Fruit fly (Drosophila melanogaster) whole organism, embryonic: ENCODE measurements around the gene SPR.

ENCODE experiments used
- Abd-B ChIP-seq: fragments of 200-800 bp; sonication (Bioruptor generic); optimal IDR thresholded peaks from 2 replicates; lab custom pipeline; 2018; ENCODE audit warnings: missing biosample characterization, mild to moderate bottlenecking, missing genetic modification characterization, moderate library complexity
- Blimp-1 ChIP-seq: fragments of 200-800 bp; sonication (Bioruptor generic); optimal IDR thresholded peaks from 3 replicates; lab custom pipeline; 2018; ENCODE audit warnings: missing biosample characterization, missing genetic modification characterization, mild to moderate bottlenecking, moderate library complexity, missing genetic modification reagents
- CG12236 ChIP-seq: fragments of 200-800 bp; sonication (Bioruptor generic); optimal IDR thresholded peaks from 2 replicates; lab custom pipeline; 2016; ENCODE audit warnings: missing biosample characterization, missing genetic modification characterization
- CG14441 ChIP-seq: fragments of 200-800 bp; sonication (Bioruptor generic); IDR thresholded peaks from 2 replicates; pipeline ENCODE4 v1.3.6; 2022; ENCODE audit warnings: missing biosample characterization, missing genetic modification characterization
- CG1602 ChIP-seq: fragments of 200-800 bp; sonication (Bioruptor generic); optimal IDR thresholded peaks from 3 replicates; lab custom pipeline; 2016; ENCODE audit warnings: missing biosample characterization, missing genetic modification characterization
- CG17186 ChIP-seq: fragments of 200-800 bp; sonication (Bioruptor generic); optimal IDR thresholded peaks from 3 replicates; lab custom pipeline; 2017; ENCODE audit warnings: missing biosample characterization, missing genetic modification reagents, missing genetic modification characterization
- CG17328 ChIP-seq: fragments of 200-800 bp; sonication (Bioruptor generic); IDR thresholded peaks from 2 replicates; pipeline ENCODE4 v1.3.6; 2022; ENCODE audit warnings: missing biosample characterization, missing genetic modification characterization
- CG18262 ChIP-seq: fragments of 200-800 bp; optimal IDR thresholded peaks from 3 replicates; lab custom pipeline; 2019; ENCODE audit warnings: missing biosample characterization, mild to moderate bottlenecking, missing genetic modification characterization, moderate library complexity
- CG18476 ChIP-seq: fragments of 200-800 bp; sonication (Bioruptor generic); optimal IDR thresholded peaks from 2 replicates; lab custom pipeline; 2016; ENCODE audit warnings: missing biosample characterization, mild to moderate bottlenecking, missing genetic modification characterization
- CG2120 ChIP-seq: fragments of 200-800 bp; sonication (Bioruptor generic); optimal IDR thresholded peaks from 3 replicates; lab custom pipeline; 2016; ENCODE audit warnings: missing biosample characterization, missing genetic modification characterization
- CG3838 ChIP-seq: fragments of 200-800 bp; sonication (Bioruptor generic); optimal IDR thresholded peaks from 3 replicates; lab custom pipeline; 2016; ENCODE audit warnings: missing biosample characterization, missing genetic modification characterization
- CG4617 ChIP-seq: fragments of 200-800 bp; sonication (Bioruptor generic); optimal IDR thresholded peaks from 3 replicates; lab custom pipeline; 2016; ENCODE audit warnings: missing biosample characterization, missing genetic modification characterization, borderline replicate concordance
- CG6272 ChIP-seq: fragments of 200-800 bp; sonication (Bioruptor generic); IDR thresholded peaks from 2 replicates; pipeline ENCODE4 v1.3.6; 2022; ENCODE audit warnings: missing biosample characterization, missing genetic modification characterization
- CG7357 ChIP-seq: fragments of 200-800 bp; sonication (Bioruptor generic); IDR thresholded peaks from 3 replicates; pipeline ENCODE4 v1.3.6; 2022; ENCODE audit warnings: missing biosample characterization, missing genetic modification characterization
- CG9932 ChIP-seq: fragments of 200-800 bp; sonication (Bioruptor generic); IDR thresholded peaks from 2 replicates; pipeline ENCODE4 v1.3.6; 2022; ENCODE audit warnings: missing biosample characterization, missing genetic modification characterization
- CrebB ChIP-seq: fragments of 200-800 bp; sonication (Bioruptor generic); optimal IDR thresholded peaks from 3 replicates; lab custom pipeline; 2018; ENCODE audit warnings: missing biosample characterization, mild to moderate bottlenecking, missing genetic modification characterization
- D ChIP-seq, 2 experiments: fragments of 200-800 bp in 1 of 2; fragments of >200 bp in 1 of 2; sonication (Bioruptor generic) in 1 of 2; optimal IDR thresholded peaks; 2 replicates in 1 of 2; 3 replicates in 1 of 2; lab custom pipeline; 2017; ENCODE audit warnings: mild to moderate bottlenecking in 1 of 2, missing biosample characterization in 1 of 2, missing genetic modification characterization in 1 of 2, missing genetic modification reagents in 1 of 2
- Deaf1 ChIP-seq: fragments of 200-800 bp; optimal IDR thresholded peaks from 3 replicates; lab custom pipeline; 2019; ENCODE audit warnings: missing biosample characterization, mild to moderate bottlenecking, missing genetic modification characterization, moderate library complexity
- Doc2 ChIP-seq: fragments of 200-800 bp; sonication (Bioruptor generic); IDR thresholded peaks from 2 replicates; pipeline ENCODE4 v1.3.6; 2022; ENCODE audit warnings: missing biosample characterization, missing genetic modification characterization
- Dref ChIP-seq: fragments of 200-800 bp; sonication (Bioruptor generic); IDR thresholded peaks from 2 replicates; pipeline ENCODE4 v1.3.6; 2022; ENCODE audit warnings: missing biosample characterization, missing genetic modification characterization
- Fer3 ChIP-seq: fragments of 200-800 bp; sonication (Bioruptor generic); optimal IDR thresholded peaks from 2 replicates; lab custom pipeline; 2018; ENCODE audit warnings: missing biosample characterization, mild to moderate bottlenecking, missing genetic modification characterization, moderate library complexity
- Gug ChIP-seq: fragments of 200-800 bp; sonication (Bioruptor generic); IDR thresholded peaks from 4 replicates; pipeline ENCODE4 v1.3.6; 2022; ENCODE audit warnings: missing biosample characterization, missing genetic modification characterization
- H2.0 ChIP-seq: fragments of 200-800 bp; sonication (Bioruptor generic); IDR thresholded peaks from 2 replicates; pipeline ENCODE4 v1.3.6; 2022; ENCODE audit warnings: missing biosample characterization, missing genetic modification characterization
- HmgZ ChIP-seq: fragments of 200-800 bp; sonication (Bioruptor generic); optimal IDR thresholded peaks from 2 replicates; lab custom pipeline; 2018; ENCODE audit warnings: missing biosample characterization, mild to moderate bottlenecking, missing genetic modification characterization
- Lhr ChIP-seq: fragments of 200-800 bp; sonication (Bioruptor generic); optimal IDR thresholded peaks from 3 replicates; lab custom pipeline; 2017; ENCODE audit warnings: mild to moderate bottlenecking, missing biosample characterization, missing genetic modification reagents, missing genetic modification characterization
- Mes4 ChIP-seq: fragments of 200-800 bp; sonication (Bioruptor generic); optimal IDR thresholded peaks from 2 replicates; lab custom pipeline; 2016; ENCODE audit warnings: missing biosample characterization, missing genetic modification characterization
- Nf-YB ChIP-seq: fragments of 200-800 bp; sonication (Bioruptor generic); optimal IDR thresholded peaks from 3 replicates; lab custom pipeline; 2019; ENCODE audit warnings: missing biosample characterization, mild to moderate bottlenecking, missing genetic modification characterization, moderate library complexity
- Pdp1 ChIP-seq, 2 experiments: fragments of 200-800 bp; sonication (Bioruptor generic); optimal IDR thresholded peaks; 3 replicates each; lab custom pipeline; 2016; ENCODE audit warnings: missing biosample characterization in 2 of 2, missing genetic modification characterization in 2 of 2, mild to moderate bottlenecking in 1 of 2, moderate library complexity in 1 of 2
- Sin3A ChIP-seq: fragments of >200 bp; optimal IDR thresholded peaks from 2 replicates; lab custom pipeline; 2018
- Xrp1 ChIP-seq: fragments of 200-800 bp; sonication (Bioruptor generic); IDR thresholded peaks from 2 replicates; pipeline ENCODE4 v1.3.6; 2022; ENCODE audit warnings: missing biosample characterization, missing genetic modification characterization
- abd-A ChIP-seq: fragments of 200-800 bp; sonication (Bioruptor generic); optimal IDR thresholded peaks from 3 replicates; lab custom pipeline; 2019; ENCODE audit warnings: missing biosample characterization, mild to moderate bottlenecking, missing genetic modification characterization, moderate library complexity
- bowl ChIP-seq: fragments of 200-800 bp; sonication (Bioruptor generic); IDR thresholded peaks from 2 replicates; pipeline ENCODE4 v1.3.6; 2022; ENCODE audit warnings: missing biosample characterization, missing genetic modification characterization
- chinmo ChIP-seq: fragments of 200-800 bp; sonication (Bioruptor generic); IDR thresholded peaks from 4 replicates; pipeline ENCODE4 v1.3.6; 2022; ENCODE audit warnings: missing biosample characterization, missing genetic modification characterization; ENCODE audit not compliant: partially characterized antibody
- chn ChIP-seq: fragments of 200-800 bp; sonication (Bioruptor generic); optimal IDR thresholded peaks from 2 replicates; lab custom pipeline; 2016; ENCODE audit warnings: missing biosample characterization, missing genetic modification characterization
- corto ChIP-seq: fragments of 200-800 bp; sonication (Bioruptor generic); optimal IDR thresholded peaks from 2 replicates; lab custom pipeline; 2016; ENCODE audit warnings: missing biosample characterization, mild to moderate bottlenecking, missing genetic modification characterization, moderate library complexity
- fd3F ChIP-seq: fragments of 200-800 bp; sonication (Bioruptor generic); optimal IDR thresholded peaks from 2 replicates; lab custom pipeline; 2018; ENCODE audit warnings: missing biosample characterization, mild to moderate bottlenecking, missing genetic modification characterization, moderate library complexity
- ftz-f1 ChIP-seq: fragments of 200-800 bp; sonication (Bioruptor generic); optimal IDR thresholded peaks from 2 replicates; lab custom pipeline; 2016; ENCODE audit warnings: missing biosample characterization, missing genetic modification characterization
- gem ChIP-seq: fragments of 200-800 bp; sonication (Bioruptor generic); optimal IDR thresholded peaks from 2 replicates; lab custom pipeline; 2019; ENCODE audit warnings: missing biosample characterization, mild to moderate bottlenecking, missing genetic modification characterization, moderate library complexity
- gsb-n ChIP-seq: fragments of 200-800 bp; sonication (Bioruptor generic); optimal IDR thresholded peaks from 3 replicates; lab custom pipeline; 2018; ENCODE audit warnings: missing biosample characterization, mild to moderate bottlenecking, missing genetic modification characterization
- h ChIP-seq: fragments of >200 bp; optimal IDR thresholded peaks from 2 replicates; lab custom pipeline; 2017
- ham ChIP-seq: fragments of 200-800 bp; sonication (Bioruptor generic); IDR thresholded peaks from 2 replicates; pipeline ENCODE4 v1.3.6; 2022; ENCODE audit warnings: missing biosample characterization, missing genetic modification characterization
- lbe ChIP-seq: fragments of 200-800 bp; sonication (Bioruptor generic); optimal IDR thresholded peaks from 2 replicates; lab custom pipeline; 2016; ENCODE audit warnings: missing biosample characterization, mild to moderate bottlenecking, missing genetic modification characterization
- odd ChIP-seq: fragments of 200-800 bp; sonication (Bioruptor generic); optimal IDR thresholded peaks from 2 replicates; lab custom pipeline; 2017; ENCODE audit warnings: missing biosample characterization, mild to moderate bottlenecking, missing genetic modification characterization
- sc ChIP-seq, 3 experiments: fragments of >200 bp in 2 of 3; fragments of 200-800 bp in 1 of 3; sonication (Bioruptor generic) in 1 of 3; optimal IDR thresholded peaks; 2 replicates in 2 of 3; 3 replicates in 1 of 3; lab custom pipeline; 2017; ENCODE audit warnings: mild to moderate bottlenecking in 1 of 3, missing biosample characterization in 1 of 3, missing genetic modification characterization in 1 of 3, missing genetic modification reagents in 1 of 3
- sd ChIP-seq: fragments of 200-800 bp; sonication (Bioruptor generic); optimal IDR thresholded peaks from 3 replicates; lab custom pipeline; 2018; ENCODE audit warnings: missing biosample characterization, mild to moderate bottlenecking, missing genetic modification characterization, moderate library complexity
- sens-2 ChIP-seq: fragments of 200-800 bp; sonication (Bioruptor generic); IDR thresholded peaks from 2 replicates; pipeline ENCODE4 v1.3.6; 2022; ENCODE audit warnings: missing biosample characterization, missing genetic modification characterization
- sima ChIP-seq: fragments of 200-800 bp; sonication (Bioruptor generic); optimal IDR thresholded peaks from 2 replicates; lab custom pipeline; 2016; ENCODE audit warnings: missing biosample characterization, missing genetic modification characterization
- slbo ChIP-seq: fragments of 200-800 bp; sonication (Bioruptor generic); IDR thresholded peaks from 2 replicates; pipeline ENCODE4 v1.3.6; 2022; ENCODE audit warnings: missing biosample characterization, missing genetic modification characterization
- z ChIP-seq: fragments of 200-800 bp; sonication (Bioruptor generic); IDR thresholded peaks from 3 replicates; pipeline ENCODE4 v1.3.6; 2022; ENCODE audit warnings: missing biosample characterization, missing genetic modification characterization

SPR gene

dm6 chrX:5516783-5517571, 70.5 kb downstream of the SPR start (continued):
- TF ChIP-seq chinmo (GFP tag; lab: Robert Waterston, UW) = peak; percentile 77; the same call in 2 of the 4 replicates
- TF ChIP-seq CG1602 (GFP tag; lab: Kevin White, UChicago) = no peak
- no peak for TF ChIP-seq CG4617 (GFP tag; lab: Kevin White, UChicago)
- no peak for TF ChIP-seq Lhr (GFP tag; lab: Kevin White, UChicago)
- no peak for TF ChIP-seq D (optimal IDR thresholded peaks at IDR 0.05; lab: Kevin White, UChicago)
- TF ChIP-seq D (GFP tag; optimal IDR thresholded peaks at IDR 0.05; lab: Kevin White, UChicago) = peak; percentile 29
- TF ChIP-seq lbe (GFP tag; lab: Kevin White, UChicago) = no peak
- TF ChIP-seq Dref (GFP tag; lab: Robert Waterston, UW) = no peak
- peak; percentile 65 for TF ChIP-seq CG18262 (tag; lab: Kevin White, UChicago)
- TF ChIP-seq CG14441 (GFP tag; lab: Robert Waterston, UW) = peak; percentile 20; the same call in 1 of the 2 replicates
- TF ChIP-seq Doc2 (GFP tag; lab: Robert Waterston, UW) = no peak
- TF ChIP-seq Deaf1 (tag; lab: Kevin White, UChicago) = peak; percentile 30
- TF ChIP-seq HmgZ (tag; lab: Kevin White, UChicago) = peak; percentile 31
- TF ChIP-seq CG12236 (GFP tag; lab: Kevin White, UChicago) = no peak
- TF ChIP-seq sens-2 (GFP tag; lab: Robert Waterston, UW) = no peak
- no peak for TF ChIP-seq Mes4 (GFP tag; lab: Kevin White, UChicago)
- TF ChIP-seq CG6272 (GFP tag; lab: Robert Waterston, UW) = no peak
- no peak for TF ChIP-seq Fer3 (tag; lab: Kevin White, UChicago)
- TF ChIP-seq odd (GFP tag; lab: Kevin White, UChicago) = peak; percentile 39
- peak; percentile 68 for TF ChIP-seq gem (tag; lab: Kevin White, UChicago)
- peak; percentile 25; the same call in 1 of the 2 replicates for TF ChIP-seq CG9932 (GFP tag; lab: Robert Waterston, UW)
- 0 out of 3 replicates have a peak, but pooled peaks have one; percentile 17 for TF ChIP-seq CG7357 (GFP tag; lab: Robert Waterston, UW)
- TF ChIP-seq CG17328 (GFP tag; lab: Robert Waterston, UW) = no peak
- TF ChIP-seq Sin3A = no peak
- TF ChIP-seq CG2120 (GFP tag; lab: Kevin White, UChicago) = peak; percentile 49
- no peak for TF ChIP-seq Abd-B (GFP tag; lab: Kevin White, UChicago)
- TF ChIP-seq sd (tag; lab: Kevin White, UChicago) = peak; percentile 58
- TF ChIP-seq abd-A (tag; lab: Kevin White, UChicago) = no peak
- TF ChIP-seq H2.0 = no peak
- no peak for TF ChIP-seq CG3838
- peak; percentile 23 for TF ChIP-seq Nf-YB
- TF ChIP-seq sc (optimal IDR thresholded peaks at IDR 0.05; lab: Kevin White, UChicago) = no peak
- TF ChIP-seq sc (GFP tag; optimal IDR thresholded peaks at IDR 0.05; lab: Kevin White, UChicago) = no peak
- TF ChIP-seq bowl (GFP tag; lab: Robert Waterston, UW) = no peak
- TF ChIP-seq sima (GFP tag; lab: Kevin White, UChicago) = no peak
- TF ChIP-seq gsb-n = peak; percentile 9
- no peak for TF ChIP-seq CG18476
- TF ChIP-seq CrebB = no peak
- TF ChIP-seq Blimp-1 (GFP tag; lab: Kevin White, UChicago) = peak; percentile 2
- peak; percentile 34 for TF ChIP-seq Xrp1 (GFP tag; lab: Robert Waterston, UW)
- TF ChIP-seq Gug = no peak
- TF ChIP-seq h (lab: Kevin White, UChicago) = no peak
- TF ChIP-seq fd3F (GFP tag; lab: Kevin White, UChicago) = no peak
- TF ChIP-seq slbo (GFP tag; lab: Robert Waterston, UW) = no peak
- no peak for TF ChIP-seq CG17186 (GFP tag; lab: Kevin White, UChicago)
- no peak for TF ChIP-seq corto (GFP tag; lab: Kevin White, UChicago)
- no peak for TF ChIP-seq ham (GFP tag; lab: Robert Waterston, UW)
- no peak for TF ChIP-seq ftz-f1 (GFP tag; lab: Kevin White, UChicago)
- TF ChIP-seq chn (GFP tag; lab: Kevin White, UChicago) = no peak
- TF ChIP-seq Pdp1 (GFP tag; optimal IDR thresholded peaks at IDR 0.05; lab: Kevin White, UChicago) = peak in 1 of 2 experiments; percentile 19
- peak; percentile 75 for TF ChIP-seq z (GFP tag; lab: Robert Waterston, UW)
